Worm (Caenorhabditis elegans): ENCODE data around the gene malt-1.

The malt-1 gene

DNA sequence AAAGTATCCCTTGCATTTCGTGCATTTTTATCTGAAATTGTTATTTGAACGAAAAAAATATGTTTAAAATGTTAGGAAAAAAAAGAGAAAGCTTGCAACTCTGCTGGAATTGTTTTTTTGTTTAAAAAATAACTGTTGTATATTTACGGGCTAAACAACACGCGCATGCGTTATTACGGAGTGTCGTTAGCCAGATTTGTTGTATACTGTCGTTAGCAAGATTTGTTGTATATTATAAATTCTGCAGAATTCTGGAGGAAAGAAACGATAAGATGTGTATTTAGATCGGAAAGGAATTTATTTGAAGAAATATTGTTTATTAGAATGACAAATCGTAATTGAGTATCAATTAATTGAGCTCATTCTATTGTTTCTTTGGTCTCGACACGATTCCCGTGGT lies 16.5 kb upstream of the malt-1 start, which contains the start of gene eif-2Bgamma:
TSS of gene eif-2Bgamma (minus strand) at position 31 of the 400 bp plus-strand sequence.
- TF ChIP-seq snpc-4 (tag; optimal IDR thresholded peaks at IDR 0.05) (peak; percentile 80), elt-1 (tag; optimal IDR thresholded peaks at IDR 0.05) (no peak), lsy-2 (tag; optimal IDR thresholded peaks at IDR 0.05) (peak in 1 of 2 experiments; percentile 71), ZK546.5 (tag; optimal IDR thresholded peaks at IDR 0.05) (no peak), unc-39 (tag; optimal IDR thresholded peaks at IDR 0.05) (no peak), lin-39 (tag; optimal IDR thresholded peaks at IDR 0.05) (no peak), mdl-1 (tag; optimal IDR thresholded peaks at IDR 0.05) (no peak), nhr-6 (tag; optimal IDR thresholded peaks at IDR 0.05) (no peak), blmp-1 (tag; optimal IDR thresholded peaks at IDR 0.05; ENCODE audit: insufficient read depth) (no peak), nhr-129 (tag; optimal IDR thresholded peaks at IDR 0.05) (peak; percentile 46), egl-27 (tag; optimal IDR thresholded peaks at IDR 0.05) (no peak), nhr-77 (tag; optimal IDR thresholded peaks at IDR 0.05) (no peak), F13H6.1 (tag; optimal IDR thresholded peaks at IDR 0.05) (no peak), R02D3.7 (tag; optimal IDR thresholded peaks at IDR 0.05) (peak; percentile 64), unc-55 (GFP tag; optimal IDR thresholded peaks at IDR 0.05) (peak; percentile 71), C34F6.9 (tag; optimal IDR thresholded peaks at IDR 0.05) (peak; percentile 65), gmeb-1 (tag; optimal IDR thresholded peaks at IDR 0.05) (peak; percentile 28), nhr-23 (tag; optimal IDR thresholded peaks at IDR 0.05) (no peak), mbf-1 (tag; optimal IDR thresholded peaks at IDR 0.05) (no peak), unc-62 (GFP tag; optimal IDR thresholded peaks at IDR 0.05) (no peak), skn-1 (tag; optimal IDR thresholded peaks at IDR 0.05) (no peak), peb-1 (tag; optimal IDR thresholded peaks at IDR 0.05) (no peak), ceh-16 (tag; optimal IDR thresholded peaks at IDR 0.05) (no peak), zag-1 (tag; optimal IDR thresholded peaks at IDR 0.05) (no peak)

- TF ChIP-seq snpc-4 (tag; optimal IDR thresholded peaks at IDR 0.05) (no peak), nhr-25 (tag; optimal IDR thresholded peaks at IDR 0.05) (no peak), nhr-129 (tag; optimal IDR thresholded peaks at IDR 0.05) (no peak), crh-2 (tag; optimal IDR thresholded peaks at IDR 0.05) (no peak), C34F6.9 (tag; optimal IDR thresholded peaks at IDR 0.05) (no peak), egl-27 (tag; optimal IDR thresholded peaks at IDR 0.05) (no peak), peb-1 (tag; optimal IDR thresholded peaks at IDR 0.05) (no peak), lin-11 (tag; optimal IDR thresholded peaks at IDR 0.05) (no peak)
Observed at ce11 chrII:6965573-6965972, 14.5 kb upstream of the malt-1 start, which contains the start of gene tra-2. tra-2 (minus strand) TSS chrII:6965673.

DNA sequence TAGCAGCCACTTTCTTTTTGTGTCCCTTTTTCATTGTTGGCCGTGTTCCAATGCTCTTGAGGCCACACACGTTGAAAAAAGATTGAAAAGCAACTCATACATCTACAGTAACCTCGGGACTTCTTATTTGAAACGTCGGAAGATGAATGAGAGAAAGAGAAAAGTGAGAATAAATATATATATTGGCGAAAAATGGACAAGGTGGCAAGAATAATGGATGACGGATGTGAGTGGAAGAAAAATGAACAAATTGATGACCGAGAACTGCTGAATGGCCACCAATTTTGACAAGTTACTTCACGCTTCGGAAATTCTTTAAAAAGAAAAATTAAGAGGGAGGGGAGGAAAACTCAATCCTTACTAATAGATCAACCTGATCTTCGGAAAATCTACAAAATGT lies 7.0 kb upstream of the malt-1 start:
- TF ChIP-seq nhr-129 (tag; optimal IDR thresholded peaks at IDR 0.05) = no peak
- no peak for TF ChIP-seq ztf-11 (tag; optimal IDR thresholded peaks at IDR 0.05)
- TF ChIP-seq alr-1 (tag; optimal IDR thresholded peaks at IDR 0.05) = no peak
- no peak for TF ChIP-seq lsy-2 (tag; optimal IDR thresholded peaks at IDR 0.05)
- TF ChIP-seq blmp-1 (tag; optimal IDR thresholded peaks at IDR 0.05; ENCODE audit: insufficient read depth) = no peak
- no peak for TF ChIP-seq mab-5 (tag; optimal IDR thresholded peaks at IDR 0.05)
- TF ChIP-seq mdl-1 (tag; optimal IDR thresholded peaks at IDR 0.05) = no peak

ce11 chrII:6955084-6955697 lies 4.1 kb upstream of the malt-1 start:
- TF ChIP-seq nhr-237 (tag; optimal IDR thresholded peaks at IDR 0.05) (no peak), fos-1 (tag; optimal IDR thresholded peaks at IDR 0.05) (no peak), nhr-25 (tag; optimal IDR thresholded peaks at IDR 0.05) (no peak), unc-62 (GFP tag; optimal IDR thresholded peaks at IDR 0.05) (no peak), ceh-82 (tag; optimal IDR thresholded peaks at IDR 0.05) (no peak), dmd-4 (tag; optimal IDR thresholded peaks at IDR 0.05) (no peak), skn-1 (tag; optimal IDR thresholded peaks at IDR 0.05) (no peak), Y55F3AM.14 (GFP tag; optimal IDR thresholded peaks at IDR 0.05) (no peak), aly-2 (tag; optimal IDR thresholded peaks at IDR 0.05) (no peak), R02D3.7 (tag; optimal IDR thresholded peaks at IDR 0.05) (no peak)

All from whole organism, L2 larva.